Worm (Caenorhabditis elegans) whole organism, late embryonic: ENCODE measurements around the gene pmpl-1.

Experiments
- C08G9.2 ChIP-seq: sonication (generic microtip); optimal IDR thresholded peaks from 2 replicates; lab custom pipeline; 2016; ENCODE audit warnings: mild to moderate bottlenecking, missing genetic modification characterization, moderate library complexity, missing compliant biosample characterization
- K02D7.2 ChIP-seq: sonication (generic microtip); optimal IDR thresholded peaks from 2 replicates; lab custom pipeline; 2017; ENCODE audit warnings: mild to moderate bottlenecking, missing genetic modification characterization, missing compliant biosample characterization
- K09A11.1 ChIP-seq: sonication (generic microtip); optimal IDR thresholded peaks from 2 replicates; lab custom pipeline; 2017; ENCODE audit warnings: antibody characterized with exemption, mild to moderate bottlenecking, missing genetic modification characterization, missing compliant biosample characterization; ENCODE audit not compliant: insufficient read depth
- T23F11.4 ChIP-seq: fragments of 200-800 bp; sonication (Bioruptor generic); optimal IDR thresholded peaks from 2 replicates; lab custom pipeline; 2018; ENCODE audit warnings: mild to moderate bottlenecking, missing genetic modification characterization, missing compliant biosample characterization
- Y22D7AL.16 ChIP-seq: sonication (generic microtip); optimal IDR thresholded peaks from 2 replicates; lab custom pipeline; 2016; ENCODE audit warnings: missing genetic modification characterization, missing compliant biosample characterization
- ahr-1 ChIP-seq: sonication (generic microtip); optimal IDR thresholded peaks from 2 replicates; lab custom pipeline; 2016; ENCODE audit warnings: missing genetic modification characterization, missing compliant biosample characterization
- ama-1 ChIP-seq: fragments of 150-350 bp; optimal IDR thresholded peaks from 2 replicates; lab custom pipeline; 2014
- ceh-14 ChIP-seq: sonication (generic microtip); optimal IDR thresholded peaks from 2 replicates; lab custom pipeline; 2016; ENCODE audit warnings: missing genotype, missing genetic modification characterization, missing compliant biosample characterization
- ceh-18 ChIP-seq: sonication (generic microtip); optimal IDR thresholded peaks from 2 replicates; lab custom pipeline; 2016; ENCODE audit warnings: missing genetic modification characterization, missing compliant biosample characterization
- ceh-22 ChIP-seq: sonication (generic microtip); optimal IDR thresholded peaks from 2 replicates; lab custom pipeline; 2017; ENCODE audit warnings: missing biosample characterization, missing genetic modification characterization
- ceh-24 ChIP-seq: sonication (generic microtip); optimal IDR thresholded peaks from 2 replicates; lab custom pipeline; 2016; ENCODE audit warnings: mild to moderate bottlenecking, missing genetic modification characterization, missing compliant biosample characterization
- ceh-31 ChIP-seq: sonication (generic microtip); optimal IDR thresholded peaks from 2 replicates; lab custom pipeline; 2016; ENCODE audit warnings: missing genetic modification characterization, missing compliant biosample characterization
- ceh-45 ChIP-seq: fragments of 200-800 bp; sonication (Bioruptor generic); IDR thresholded peaks from 2 replicates; pipeline ENCODE4 v1.3.6; 2022; ENCODE audit warnings: missing genetic modification reagents, missing genetic modification characterization, missing compliant biosample characterization
- ceh-6 ChIP-seq: fragments of 200-800 bp; sonication (Bioruptor generic); optimal IDR thresholded peaks from 2 replicates; lab custom pipeline; 2018; ENCODE audit warnings: mild to moderate bottlenecking, missing genetic modification characterization, missing compliant biosample characterization
- ceh-9 ChIP-seq: sonication (generic microtip); optimal IDR thresholded peaks from 2 replicates; lab custom pipeline; 2016; ENCODE audit warnings: mild to moderate bottlenecking, missing genetic modification characterization, inconsistent platforms, missing compliant biosample characterization
- che-1 ChIP-seq: sonication (generic microtip); optimal IDR thresholded peaks from 2 replicates; lab custom pipeline; 2016; ENCODE audit warnings: mild to moderate bottlenecking, missing genetic modification characterization, missing compliant biosample characterization
- dve-1 ChIP-seq: sonication (generic microtip); optimal IDR thresholded peaks from 2 replicates; lab custom pipeline; 2017; ENCODE audit warnings: antibody characterized with exemption, mild to moderate bottlenecking, missing genetic modification characterization, missing compliant biosample characterization
- elt-2 ChIP-seq: sonication (generic microtip); optimal IDR thresholded peaks from 2 replicates; lab custom pipeline; 2016; ENCODE audit warnings: missing genetic modification reagents, missing genetic modification characterization, missing compliant biosample characterization
- elt-4 ChIP-seq: sonication (generic microtip); optimal IDR thresholded peaks from 2 replicates; lab custom pipeline; 2016; ENCODE audit warnings: missing genetic modification characterization, missing compliant biosample characterization
- ets-4 ChIP-seq: sonication (generic microtip); optimal IDR thresholded peaks from 2 replicates; lab custom pipeline; 2016; ENCODE audit warnings: missing genetic modification characterization, missing compliant biosample characterization
- fkh-10 ChIP-seq: fragments of 150-350 bp; optimal IDR thresholded peaks from 2 replicates; lab custom pipeline; 2014; ENCODE audit warnings: missing biosample characterization, missing genetic modification reagents, missing genetic modification characterization
- hlh-15 ChIP-seq: sonication (generic microtip); optimal IDR thresholded peaks from 2 replicates; lab custom pipeline; 2016; ENCODE audit warnings: missing genetic modification characterization, missing compliant biosample characterization
- hlh-6 ChIP-seq: sonication (generic microtip); optimal IDR thresholded peaks from 2 replicates; lab custom pipeline; 2016; ENCODE audit warnings: missing genotype, missing genetic modification characterization, missing compliant biosample characterization
- lim-6 ChIP-seq: sonication (generic microtip); optimal IDR thresholded peaks from 2 replicates; lab custom pipeline; 2016; ENCODE audit warnings: missing genetic modification characterization, missing compliant biosample characterization
- lin-11 ChIP-seq: fragments of 200-800 bp; sonication (Bioruptor generic); optimal IDR thresholded peaks from 2 replicates; lab custom pipeline; 2018; ENCODE audit warnings: mild to moderate bottlenecking, missing genetic modification characterization, missing compliant biosample characterization
- nhr-11 ChIP-seq: fragments of 150-350 bp; optimal IDR thresholded peaks from 2 replicates; lab custom pipeline; 2014; ENCODE audit warnings: missing biosample characterization, missing genetic modification characterization
- nhr-232 ChIP-seq: sonication (generic microtip); optimal IDR thresholded peaks from 2 replicates; lab custom pipeline; 2016; ENCODE audit warnings: missing genetic modification characterization, missing compliant biosample characterization
- pag-3 ChIP-seq: sonication (generic microtip); optimal IDR thresholded peaks from 2 replicates; lab custom pipeline; 2016; ENCODE audit warnings: missing compliant biosample characterization, missing genetic modification characterization, borderline replicate concordance
- pat-9 ChIP-seq: fragments of 200-800 bp; sonication (Bioruptor generic); optimal IDR thresholded peaks from 2 replicates; lab custom pipeline; 2018; ENCODE audit warnings: mild to moderate bottlenecking, missing genetic modification characterization, moderate library complexity, missing compliant biosample characterization
- pax-1 ChIP-seq: fragments of 150-350 bp; optimal IDR thresholded peaks from 2 replicates; lab custom pipeline; 2014; ENCODE audit warnings: missing biosample characterization, missing genetic modification characterization
- pros-1 ChIP-seq: fragments of 150-350 bp; optimal IDR thresholded peaks from 2 replicates; lab custom pipeline; 2014; ENCODE audit warnings: missing biosample characterization, missing genetic modification reagents, missing genetic modification characterization
- ref-2 ChIP-seq: sonication (generic microtip); optimal IDR thresholded peaks from 2 replicates; lab custom pipeline; 2016; ENCODE audit warnings: missing genetic modification characterization, missing compliant biosample characterization
- rnt-1 ChIP-seq: sonication (generic microtip); optimal IDR thresholded peaks from 2 replicates; lab custom pipeline; 2016; ENCODE audit warnings: missing genetic modification characterization, missing compliant biosample characterization
- sox-4 ChIP-seq: sonication (generic microtip); optimal IDR thresholded peaks from 2 replicates; lab custom pipeline; 2017; ENCODE audit warnings: mild to moderate bottlenecking, missing genetic modification characterization, inconsistent platforms, missing compliant biosample characterization
- tbx-2 ChIP-seq: sonication (generic microtip); optimal IDR thresholded peaks from 2 replicates; lab custom pipeline; 2016; ENCODE audit warnings: missing genetic modification characterization, missing compliant biosample characterization
- tbx-7 ChIP-seq: sonication (generic microtip); optimal IDR thresholded peaks from 2 replicates; lab custom pipeline; 2016; ENCODE audit warnings: missing genotype, missing genetic modification characterization, missing compliant biosample characterization
- unc-55 ChIP-seq: sonication (generic microtip); optimal IDR thresholded peaks from 2 replicates; lab custom pipeline; 2017; ENCODE audit warnings: missing biosample characterization, missing genetic modification reagents, missing genetic modification characterization
- zip-5 ChIP-seq: sonication (generic microtip); optimal IDR thresholded peaks from 2 replicates; lab custom pipeline; 2016; ENCODE audit warnings: missing genetic modification characterization, missing compliant biosample characterization

pmpl-1 gene

ce11 chrX:3755753-3756152, 32.1 kb upstream of the pmpl-1 start:
- TF ChIP-seq ref-2 (tag; lab: Kevin White, UChicago) = no peak
- TF ChIP-seq, all 69 proteins: peak for 0

ce11 chrX:3756238-3756637, 31.6 kb upstream of the pmpl-1 start:
- TF ChIP-seq tbx-2 (tag; lab: Kevin White, UChicago) = no peak
- TF ChIP-seq pros-1 (tag; lab: Kevin White, UChicago) = no peak
- TF ChIP-seq ceh-24 (tag; lab: Kevin White, UChicago) = no peak
- no peak for TF ChIP-seq ceh-9 (tag; lab: Kevin White, UChicago)
- TF ChIP-seq ama-1 (lab: Kevin White, UChicago) = no peak
- TF ChIP-seq pax-1 (tag; lab: Kevin White, UChicago) = no peak
- no peak for TF ChIP-seq che-1
- TF ChIP-seq, all 69 proteins: peak for 0

- no peak for TF ChIP-seq C08G9.2 (tag; lab: Kevin White, UChicago)
- TF ChIP-seq elt-2 (tag; lab: Kevin White, UChicago) = no peak
- no peak for TF ChIP-seq lim-6 (tag; lab: Kevin White, UChicago)
- no peak for TF ChIP-seq ama-1 (lab: Kevin White, UChicago)
- no peak for TF ChIP-seq unc-55 (GFP tag; lab: Kevin White, UChicago)
- TF ChIP-seq rnt-1 (tag; lab: Kevin White, UChicago) = no peak
- TF ChIP-seq ceh-24 (tag; lab: Kevin White, UChicago) = no peak
- no peak for TF ChIP-seq T23F11.4 (GFP tag; lab: Kevin White, UChicago)
- no peak for TF ChIP-seq ceh-22
- TF ChIP-seq K09A11.1 = no peak
- no peak for TF ChIP-seq ceh-9 (tag; lab: Kevin White, UChicago)
Measured at ce11 chrX:3758399-3758798, 29.4 kb upstream of the pmpl-1 start, which contains the start of gene T14G12.12. Gene T14G12.12, minus strand, starts transcription at chrX:3758499.

- TF ChIP-seq pag-3 = no peak
- TF ChIP-seq K02D7.2 (tag; lab: Kevin White, UChicago) = no peak
- no peak for TF ChIP-seq pat-9 (tag; lab: Kevin White, UChicago)
- TF ChIP-seq pros-1 (tag; lab: Kevin White, UChicago) = no peak
- TF ChIP-seq ceh-22 = no peak
- no peak for TF ChIP-seq elt-4 (tag; lab: Kevin White, UChicago)
- no peak for TF ChIP-seq dve-1 (tag; lab: Kevin White, UChicago)
- no peak for TF ChIP-seq ahr-1
- TF ChIP-seq ama-1 (lab: Kevin White, UChicago) = no peak
- TF ChIP-seq hlh-15 (tag; lab: Kevin White, UChicago) = no peak
- no peak for TF ChIP-seq Y22D7AL.16 (tag; lab: Kevin White, UChicago)
- no peak for TF ChIP-seq nhr-232 (tag; lab: Kevin White, UChicago)
- TF ChIP-seq nhr-11 = no peak
- no peak for TF ChIP-seq ets-4 (tag; lab: Kevin White, UChicago)
- no peak for TF ChIP-seq pax-1 (tag; lab: Kevin White, UChicago)
- no peak for TF ChIP-seq hlh-6 (tag; lab: Kevin White, UChicago)
- TF ChIP-seq lin-11 (tag; lab: Kevin White, UChicago) = no peak
- TF ChIP-seq ref-2 (tag; lab: Kevin White, UChicago) = no peak
- TF ChIP-seq zip-5 (tag; lab: Kevin White, UChicago) = no peak
Measured at ce11 chrX:3759345-3759744, 28.5 kb upstream of the pmpl-1 start, which contains the start of gene T14G12.6. Gene T14G12.6, minus strand, starts transcription at chrX:3759445.

- TF ChIP-seq nhr-11 (no peak), ceh-18 (tag; lab: Kevin White, UChicago) (no peak), ceh-45 (no peak), ceh-31 (tag; lab: Kevin White, UChicago) (no peak), ets-4 (tag; lab: Kevin White, UChicago) (no peak)
Measured at ce11 chrX:3759820-3760219, 28.0 kb upstream of the pmpl-1 start.

- TF ChIP-seq nhr-232 (tag; lab: Kevin White, UChicago) (no peak), elt-4 (tag; lab: Kevin White, UChicago) (no peak), tbx-7 (no peak), ceh-14 (tag; lab: Kevin White, UChicago) (no peak), ceh-45 (no peak), sox-4 (tag; lab: Kevin White, UChicago) (no peak), lin-11 (tag; lab: Kevin White, UChicago) (no peak), che-1 (no peak), fkh-10 (GFP tag; lab: Kevin White, UChicago) (no peak), ceh-6 (GFP tag; lab: Kevin White, UChicago) (no peak), pat-9 (tag; lab: Kevin White, UChicago) (no peak)
Measured at ce11 chrX:3762410-3762809, 25.4 kb upstream of the pmpl-1 start, which contains the start of gene T14G12.11. Gene T14G12.11, minus strand, starts transcription at chrX:3762547.
